Fruit fly (Drosophila melanogaster) whole organism, adult: ENCODE measurements around the gene Akap200.
A peak's percentile ranks its signal among the peaks of the same experiment; 100 is the strongest.

Source experiments
- CG11617 ChIP-seq: fragments of 200-800 bp; sonication (Bioruptor generic); optimal IDR thresholded peaks from 2 replicates; lab custom pipeline; 2017; ENCODE audit warnings: mild to moderate bottlenecking, missing biosample characterization, missing genetic modification reagents, missing genetic modification characterization
- CG12768 ChIP-seq: fragments of 200-800 bp; sonication (Bioruptor generic); optimal IDR thresholded peaks from 2 replicates; lab custom pipeline; 2017; ENCODE audit warnings: missing biosample characterization, missing genetic modification characterization, mild to moderate bottlenecking, moderate library complexity, missing genetic modification reagents
- CG14711 ChIP-seq: fragments of 200-800 bp; sonication (Bioruptor generic); optimal IDR thresholded peaks from 2 replicates; lab custom pipeline; 2018; ENCODE audit warnings: missing biosample characterization, mild to moderate bottlenecking, missing genetic modification characterization, moderate library complexity
- CG1620 ChIP-seq: fragments of 200-800 bp; sonication (Bioruptor generic); optimal IDR thresholded peaks from 2 replicates; lab custom pipeline; 2016; ENCODE audit warnings: missing biosample characterization, missing genetic modification characterization
- CG33017 ChIP-seq: fragments of 200-800 bp; sonication (Bioruptor generic); optimal IDR thresholded peaks from 2 replicates; lab custom pipeline; 2018; ENCODE audit warnings: missing biosample characterization, mild to moderate bottlenecking, missing genetic modification characterization, moderate library complexity
- CG5204 ChIP-seq: fragments of 200-800 bp; sonication (Bioruptor generic); optimal IDR thresholded peaks from 2 replicates; lab custom pipeline; 2016; ENCODE audit warnings: missing biosample characterization, missing genetic modification characterization
- CG7045 ChIP-seq: fragments of 200-800 bp; sonication (Bioruptor generic); optimal IDR thresholded peaks from 2 replicates; lab custom pipeline; 2017; ENCODE audit warnings: missing biosample characterization, mild to moderate bottlenecking, missing genetic modification characterization
- CG7101 ChIP-seq: fragments of 200-800 bp; sonication (Bioruptor generic); optimal IDR thresholded peaks from 2 replicates; lab custom pipeline; 2018; ENCODE audit warnings: missing biosample characterization, mild to moderate bottlenecking, missing genetic modification characterization, moderate library complexity
- Clk ChIP-seq: fragments of 200-800 bp; sonication (Bioruptor generic); optimal IDR thresholded peaks from 2 replicates; lab custom pipeline; 2017; ENCODE audit warnings: missing biosample characterization, missing genetic modification characterization
- Crg-1 ChIP-seq: fragments of 200-800 bp; sonication (Bioruptor generic); optimal IDR thresholded peaks from 2 replicates; lab custom pipeline; 2016; ENCODE audit warnings: missing biosample characterization, missing genetic modification characterization
- Hr96 ChIP-seq: fragments of 200-800 bp; sonication (Bioruptor generic); optimal IDR thresholded peaks from 2 replicates; lab custom pipeline; 2016; ENCODE audit warnings: missing biosample characterization, missing genetic modification characterization
- Mnt ChIP-seq: fragments of 200-800 bp; sonication (Bioruptor generic); optimal IDR thresholded peaks from 2 replicates; lab custom pipeline; 2016; ENCODE audit warnings: missing biosample characterization, mild to moderate bottlenecking, missing genetic modification characterization
- bab1 ChIP-seq: fragments of 200-800 bp; sonication (Bioruptor generic); optimal IDR thresholded peaks from 3 replicates; lab custom pipeline; 2019; ENCODE audit warnings: missing biosample characterization, mild to moderate bottlenecking, missing genetic modification characterization, moderate library complexity
- cic ChIP-seq: fragments of 200-800 bp; sonication (Bioruptor generic); optimal IDR thresholded peaks from 2 replicates; lab custom pipeline; 2017; ENCODE audit warnings: missing biosample characterization, mild to moderate bottlenecking, missing genetic modification characterization, moderate library complexity
- cnc ChIP-seq, 2 experiments: fragments of >200 bp; optimal IDR thresholded peaks; 2 replicates each; lab custom pipeline; 2017
- kay ChIP-seq: fragments of 200-800 bp; sonication (Bioruptor generic); peaks from one replicate; lab custom pipeline; 2016; ENCODE audit warnings: missing biosample characterization, missing genetic modification characterization, borderline replicate concordance
- ovo ChIP-seq: fragments of 200-800 bp; sonication (Bioruptor generic); optimal IDR thresholded peaks from 2 replicates; lab custom pipeline; 2016; ENCODE audit warnings: missing biosample characterization, missing genetic modification characterization
- pad ChIP-seq: fragments of 200-800 bp; sonication (Bioruptor generic); optimal IDR thresholded peaks from 3 replicates; lab custom pipeline; 2017; ENCODE audit warnings: missing biosample characterization, missing genetic modification characterization, mild to moderate bottlenecking, moderate library complexity, missing genetic modification reagents
- tj ChIP-seq: fragments of 200-800 bp; sonication (Bioruptor generic); optimal IDR thresholded peaks from 3 replicates; lab custom pipeline; 2017; ENCODE audit warnings: missing biosample characterization, mild to moderate bottlenecking, missing genetic modification characterization, moderate library complexity
- toe ChIP-seq: fragments of 200-800 bp; sonication (Bioruptor generic); optimal IDR thresholded peaks from 2 replicates; lab custom pipeline; 2016; ENCODE audit warnings: missing biosample characterization, missing genetic modification characterization

Akap200 gene

DNA sequence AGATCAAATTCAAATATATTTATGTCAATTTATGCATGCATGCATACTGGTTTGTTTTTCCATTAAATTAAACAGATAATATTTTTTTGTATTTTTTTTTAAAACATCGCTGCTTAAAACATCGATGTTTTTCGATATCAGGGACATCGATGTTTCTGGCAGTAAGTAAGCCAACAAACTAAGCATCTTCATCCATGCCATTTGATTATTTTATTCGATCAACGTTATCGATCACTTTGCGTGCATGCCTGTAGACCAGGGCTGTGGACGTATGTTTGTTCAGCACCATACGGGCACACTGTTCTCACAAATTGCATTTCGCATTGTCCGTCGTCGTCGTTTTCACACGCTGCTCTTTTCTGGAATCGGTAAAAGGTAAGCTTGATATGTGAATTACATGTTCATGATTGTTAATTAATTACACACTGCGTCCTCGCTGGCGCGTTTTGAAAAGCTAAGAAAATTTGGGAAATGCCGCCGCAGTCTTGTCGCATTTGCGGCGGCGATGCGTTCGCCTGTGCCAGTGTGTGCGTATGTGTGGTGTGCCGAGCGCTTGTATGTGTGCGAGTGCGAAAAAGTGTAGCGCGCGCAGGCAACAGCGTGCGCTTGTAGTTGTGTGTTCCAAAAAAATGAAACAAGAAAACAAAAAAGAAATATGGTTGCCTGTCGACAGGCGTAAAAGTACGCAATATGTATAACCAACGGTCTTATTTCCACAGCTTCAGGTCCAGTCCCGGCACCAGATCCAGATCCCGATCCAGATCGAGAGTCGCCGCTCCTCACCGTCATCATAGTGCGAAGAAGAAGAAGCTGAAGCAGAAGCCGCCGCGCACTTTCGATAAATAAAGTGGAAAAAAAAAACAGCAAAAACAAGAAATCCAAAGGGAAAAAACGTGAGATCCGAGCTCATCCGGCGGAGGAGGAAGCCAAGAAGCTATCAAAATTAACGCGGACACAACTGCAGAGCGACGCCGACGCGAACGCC is 11.9 kb upstream of the Akap200 start, which contains the start of gene emb:
Gene emb (plus strand): TSS at position 288 of the 985 bp plus-strand sequence.
- TF ChIP-seq tj (GFP tag; lab: Kevin White, UChicago) = peak; percentile 51
- TF ChIP-seq cnc (optimal IDR thresholded peaks at IDR 0.05; lab: Kevin White, UChicago) = no peak
- TF ChIP-seq CG5204 (GFP tag; lab: Kevin White, UChicago) = no peak
- TF ChIP-seq Clk = peak; percentile 8
- peak; percentile 79 for TF ChIP-seq bab1 (GFP tag; lab: Kevin White, UChicago)
- TF ChIP-seq Mnt = peak; percentile 80
- peak; percentile 43 for TF ChIP-seq Crg-1 (GFP tag; lab: Kevin White, UChicago)
- peak; percentile 47 for TF ChIP-seq pad (GFP tag; lab: Kevin White, UChicago)
- TF ChIP-seq CG7045 (GFP tag; lab: Kevin White, UChicago) = no peak
- TF ChIP-seq CG12768 (GFP tag; lab: Kevin White, UChicago) = peak; percentile 37
- peak; percentile 11 for TF ChIP-seq CG1620
- peak; percentile 50 for TF ChIP-seq CG11617 (GFP tag; lab: Kevin White, UChicago)
- TF ChIP-seq CG7101 (tag; lab: Kevin White, UChicago) = peak; percentile 56
- peak; percentile 80 for TF ChIP-seq cic

DNA sequence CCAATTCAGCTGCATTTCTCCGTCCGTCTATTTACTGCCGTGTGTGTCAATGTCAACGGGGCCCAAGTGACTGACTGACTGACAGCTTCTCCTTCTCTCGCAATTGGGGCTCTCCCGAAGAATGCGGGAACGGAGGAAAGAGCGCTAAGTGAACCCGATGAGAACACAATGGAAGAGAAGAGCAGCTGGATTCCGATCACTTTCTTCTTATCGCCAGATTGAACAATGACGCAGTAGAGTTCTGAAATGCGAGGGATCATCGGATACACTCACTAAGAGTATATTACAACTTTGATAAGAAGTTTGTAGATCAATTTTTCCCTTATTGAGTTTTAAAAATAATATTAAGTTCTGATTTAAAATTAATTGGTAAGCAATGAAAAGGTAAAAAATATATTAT is 4.0 kb upstream of the Akap200 start, which contains the start of gene Naglu:
Gene Naglu (minus strand): TSS at position 339 of the 400 bp plus-strand sequence.
- TF ChIP-seq kay = no peak
- TF ChIP-seq pad (GFP tag; lab: Kevin White, UChicago) = no peak
- TF ChIP-seq cnc (optimal IDR thresholded peaks at IDR 0.05; lab: Kevin White, UChicago) = no peak
- no peak for TF ChIP-seq tj (GFP tag; lab: Kevin White, UChicago)
- no peak for TF ChIP-seq CG7045 (GFP tag; lab: Kevin White, UChicago)
- TF ChIP-seq cic = peak; percentile 27
- peak; percentile 17 for TF ChIP-seq CG12768 (GFP tag; lab: Kevin White, UChicago)
- no peak for TF ChIP-seq ovo (GFP tag; lab: Kevin White, UChicago)
- TF ChIP-seq CG14711 = no peak
- TF ChIP-seq CG7101 (tag; lab: Kevin White, UChicago) = peak; percentile 24
- TF ChIP-seq Mnt = no peak
- no peak for TF ChIP-seq CG1620
- TF ChIP-seq Clk = no peak
- TF ChIP-seq bab1 (GFP tag; lab: Kevin White, UChicago) = no peak
- TF ChIP-seq CG11617 (GFP tag; lab: Kevin White, UChicago) = peak; percentile 7
- no peak for TF ChIP-seq Hr96 (GFP tag; lab: Kevin White, UChicago)
- no peak for TF ChIP-seq toe (GFP tag; lab: Kevin White, UChicago)
- peak; percentile 5 for TF ChIP-seq CG33017 (tag; lab: Kevin White, UChicago)
- no peak for TF ChIP-seq Crg-1 (GFP tag; lab: Kevin White, UChicago)
- TF ChIP-seq CG5204 (GFP tag; lab: Kevin White, UChicago) = no peak

DNA sequence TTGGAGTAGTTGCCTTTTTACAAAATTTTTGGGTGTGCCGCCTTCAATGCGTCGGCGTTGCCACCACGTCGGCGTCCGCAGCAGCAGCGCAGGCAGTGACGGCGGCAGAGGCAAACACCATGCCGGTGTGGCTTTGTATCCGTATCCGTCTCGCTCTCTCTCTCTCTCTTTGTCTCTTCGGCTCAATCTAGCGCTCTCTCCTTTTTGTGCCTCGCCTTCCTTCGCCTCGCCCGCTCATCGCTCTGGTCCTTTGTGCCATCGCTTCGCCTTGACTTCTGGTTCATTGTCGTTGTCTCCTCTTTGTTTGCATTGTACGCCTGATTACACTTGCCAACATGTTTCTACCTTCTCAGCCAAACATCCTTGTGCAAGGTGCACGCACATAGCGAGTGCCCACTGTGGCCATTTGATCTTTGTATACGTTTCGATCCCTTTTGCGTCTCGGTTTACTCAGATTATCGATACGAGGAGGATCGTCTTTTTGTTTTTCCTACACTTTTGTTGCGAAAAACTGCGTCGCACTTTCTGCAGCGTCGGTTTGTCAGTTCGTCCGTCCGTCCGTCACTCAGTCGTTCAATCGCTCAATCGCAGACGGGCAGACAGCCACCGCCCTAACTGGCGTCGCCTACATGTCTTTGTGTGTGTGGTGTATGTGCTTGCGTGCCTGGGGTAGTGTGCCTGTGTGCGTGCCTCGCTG is 1.0 kb downstream of the Akap200 start:
- no peak for TF ChIP-seq CG12768 (GFP tag; lab: Kevin White, UChicago)
- no peak for TF ChIP-seq Crg-1 (GFP tag; lab: Kevin White, UChicago)
- TF ChIP-seq cic = peak; percentile 19
- no peak for TF ChIP-seq CG11617 (GFP tag; lab: Kevin White, UChicago)
- TF ChIP-seq kay = no peak
- TF ChIP-seq Clk = no peak
- TF ChIP-seq Hr96 (GFP tag; lab: Kevin White, UChicago) = peak; percentile 33
- peak; percentile 8 for TF ChIP-seq bab1 (GFP tag; lab: Kevin White, UChicago)
- TF ChIP-seq CG7101 (tag; lab: Kevin White, UChicago) = no peak
- no peak for TF ChIP-seq CG1620
- TF ChIP-seq tj (GFP tag; lab: Kevin White, UChicago) = peak; percentile 10
- TF ChIP-seq cnc (optimal IDR thresholded peaks at IDR 0.05; lab: Kevin White, UChicago) = no peak
- TF ChIP-seq CG14711 = no peak
- TF ChIP-seq pad (GFP tag; lab: Kevin White, UChicago) = no peak
- no peak for TF ChIP-seq ovo (GFP tag; lab: Kevin White, UChicago)
- no peak for TF ChIP-seq CG5204 (GFP tag; lab: Kevin White, UChicago)
- no peak for TF ChIP-seq toe (GFP tag; lab: Kevin White, UChicago)
- TF ChIP-seq CG7045 (GFP tag; lab: Kevin White, UChicago) = peak; percentile 5
- TF ChIP-seq Mnt = no peak
- peak; percentile 1 for TF ChIP-seq CG33017 (tag; lab: Kevin White, UChicago)

DNA sequence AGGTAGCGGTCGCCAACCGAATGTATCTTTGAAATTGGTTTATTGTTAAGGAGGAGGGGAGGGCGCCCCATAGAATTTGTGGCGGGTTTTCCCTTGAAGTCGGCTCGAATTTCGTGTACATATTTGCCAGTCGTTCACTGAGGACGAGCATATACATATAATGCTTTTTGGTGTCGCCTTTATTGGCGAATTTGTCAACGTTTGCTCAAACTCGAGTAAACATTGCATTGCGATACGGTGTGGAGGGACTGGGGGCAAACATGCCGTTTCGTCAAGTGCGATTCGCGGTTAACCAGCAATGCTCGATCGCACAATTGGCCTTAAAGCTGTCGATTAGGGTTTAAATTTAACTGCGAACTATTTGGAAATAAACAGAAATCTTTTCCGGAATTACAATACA is 2.1 kb downstream of the Akap200 start:
- no peak for TF ChIP-seq Clk
- TF ChIP-seq tj (GFP tag; lab: Kevin White, UChicago) = peak; percentile 91

DNA sequence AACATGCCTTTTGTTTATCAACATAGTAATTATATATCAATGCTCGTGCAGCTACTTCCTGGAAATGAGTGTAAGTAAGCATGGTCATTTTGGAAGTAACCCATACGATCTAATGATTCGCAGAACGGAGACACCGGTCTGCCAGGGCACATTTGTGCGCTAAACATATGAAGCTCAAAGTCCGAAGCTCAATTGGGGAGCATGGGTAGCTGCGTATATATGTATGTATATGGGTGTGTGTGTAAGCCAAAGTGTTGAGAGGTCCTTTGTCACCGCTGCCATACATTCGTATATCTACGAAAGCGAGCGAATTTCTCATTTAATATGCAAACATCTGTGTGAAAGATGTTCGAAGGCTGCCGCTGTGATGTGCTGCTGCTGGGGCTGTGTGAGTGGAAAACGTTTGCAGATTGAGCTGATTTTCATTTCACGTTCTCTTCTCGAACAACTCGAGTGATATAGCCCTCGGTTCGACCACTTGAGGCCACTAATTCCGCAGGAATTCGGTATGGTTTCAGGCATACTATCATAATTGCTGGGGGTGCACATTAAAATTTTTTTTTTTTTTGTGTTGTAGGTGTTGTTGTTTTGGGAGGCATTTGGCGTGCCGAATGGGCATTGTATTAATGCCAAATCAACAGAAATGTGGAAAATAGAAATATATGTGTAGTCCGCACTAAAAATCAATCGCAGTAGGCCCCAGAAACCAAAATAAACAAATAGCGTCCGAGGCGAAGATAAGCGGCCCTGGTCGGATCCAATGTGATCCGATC is 2.8 kb downstream of the Akap200 start:
- peak; percentile 68 for TF ChIP-seq tj (GFP tag; lab: Kevin White, UChicago)
- TF ChIP-seq toe (GFP tag; lab: Kevin White, UChicago) = no peak
